Fruit fly (Drosophila melanogaster) whole organism, prepupa: ENCODE data around the gene kon.

Source experiments
- Blimp-1 ChIP-seq: fragments of 200-800 bp; sonication (Bioruptor generic); optimal IDR thresholded peaks from 3 replicates; lab custom pipeline; 2017; ENCODE audit warnings: missing biosample characterization, missing genetic modification characterization, mild to moderate bottlenecking, moderate library complexity, missing genetic modification reagents
- CG10669 ChIP-seq: fragments of 200-800 bp; sonication (Bioruptor generic); optimal IDR thresholded peaks from 3 replicates; lab custom pipeline; 2018; ENCODE audit warnings: missing biosample characterization, mild to moderate bottlenecking, missing genetic modification characterization, moderate library complexity
- CG15336 ChIP-seq: fragments of 200-800 bp; sonication (Bioruptor generic); IDR thresholded peaks from 2 replicates; pipeline ENCODE4 v1.3.6; 2022; ENCODE audit warnings: missing biosample characterization, missing genetic modification characterization
- CG1621 ChIP-seq: fragments of 200-800 bp; sonication (Bioruptor generic); optimal IDR thresholded peaks from 3 replicates; lab custom pipeline; 2018; ENCODE audit warnings: missing biosample characterization, mild to moderate bottlenecking, missing genetic modification characterization
- CG16779 ChIP-seq: fragments of 200-800 bp; sonication (Bioruptor generic); optimal IDR thresholded peaks from 3 replicates; lab custom pipeline; 2017; ENCODE audit warnings: missing biosample characterization, mild to moderate bottlenecking, missing genetic modification characterization
- CG3032 ChIP-seq: fragments of 200-800 bp; optimal IDR thresholded peaks from 2 replicates; lab custom pipeline; 2019; ENCODE audit warnings: missing biosample characterization, mild to moderate bottlenecking, missing genetic modification characterization, moderate library complexity
- CG34406 ChIP-seq: fragments of 200-800 bp; sonication (Bioruptor generic); optimal IDR thresholded peaks from 3 replicates; lab custom pipeline; 2016; ENCODE audit warnings: missing biosample characterization, missing genetic modification characterization
- CG3919 ChIP-seq: fragments of 200-800 bp; sonication (Bioruptor generic); optimal IDR thresholded peaks from 3 replicates; lab custom pipeline; 2016; ENCODE audit warnings: missing biosample characterization, missing genetic modification characterization
- CG6276 ChIP-seq: fragments of 200-800 bp; sonication (Bioruptor generic); optimal IDR thresholded peaks from 2 replicates; lab custom pipeline; 2017; ENCODE audit warnings: missing biosample characterization, mild to moderate bottlenecking, missing genetic modification characterization
- CG6792 ChIP-seq: fragments of 200-800 bp; sonication (Bioruptor generic); optimal IDR thresholded peaks from 3 replicates; lab custom pipeline; 2016; ENCODE audit warnings: missing biosample characterization, missing genetic modification characterization
- CG6808 ChIP-seq: fragments of 200-800 bp; sonication (Bioruptor generic); optimal IDR thresholded peaks from 3 replicates; lab custom pipeline; 2017; ENCODE audit warnings: missing biosample characterization, missing genetic modification characterization, mild to moderate bottlenecking, moderate library complexity, missing genetic modification reagents
- CG6854 ChIP-seq: fragments of 200-800 bp; sonication (Bioruptor generic); optimal IDR thresholded peaks from 2 replicates; lab custom pipeline; 2017; ENCODE audit warnings: missing biosample characterization, mild to moderate bottlenecking, missing genetic modification characterization
- CG8632 ChIP-seq: fragments of 200-800 bp; sonication (Bioruptor generic); optimal IDR thresholded peaks from 3 replicates; lab custom pipeline; 2016; ENCODE audit warnings: missing biosample characterization, missing genetic modification characterization
- Eip78C ChIP-seq: fragments of 200-800 bp; sonication (Bioruptor generic); peaks from one replicate; lab custom pipeline; 2016; ENCODE audit warnings: missing biosample characterization, missing genetic modification characterization
- Ets96B ChIP-seq: fragments of 200-800 bp; optimal IDR thresholded peaks from 2 replicates; lab custom pipeline; 2019; ENCODE audit warnings: missing biosample characterization, mild to moderate bottlenecking, missing genetic modification characterization, moderate library complexity
- Gug ChIP-seq: fragments of 200-800 bp; sonication (Bioruptor generic); IDR thresholded peaks from 2 replicates; pipeline ENCODE4 v1.3.6; 2022; ENCODE audit warnings: missing biosample characterization, missing genetic modification characterization
- Hr38 ChIP-seq: sonication (Bioruptor generic); optimal IDR thresholded peaks from 2 replicates; lab custom pipeline; 2016; ENCODE audit warnings: missing biosample characterization, missing genetic modification characterization
- Hr39 ChIP-seq: fragments of 200-800 bp; sonication (Bioruptor generic); optimal IDR thresholded peaks from 2 replicates; lab custom pipeline; 2016; ENCODE audit warnings: missing biosample characterization, missing genetic modification characterization
- Hr4 ChIP-seq: fragments of 200-800 bp; sonication (Bioruptor generic); optimal IDR thresholded peaks from 3 replicates; lab custom pipeline; 2016; ENCODE audit warnings: missing biosample characterization, missing genetic modification characterization
- Lpt ChIP-seq: fragments of 200-800 bp; sonication (Bioruptor generic); optimal IDR thresholded peaks from 3 replicates; lab custom pipeline; 2016; ENCODE audit warnings: missing biosample characterization, missing genetic modification characterization
- Met ChIP-seq: fragments of 200-800 bp; sonication (Bioruptor generic); optimal IDR thresholded peaks from 3 replicates; lab custom pipeline; 2016; ENCODE audit warnings: missing biosample characterization, missing genetic modification characterization
- Smox ChIP-seq: fragments of 200-800 bp; sonication (Bioruptor generic); optimal IDR thresholded peaks from 3 replicates; lab custom pipeline; 2016; ENCODE audit warnings: missing biosample characterization, missing genetic modification characterization
- Sox14 ChIP-seq: fragments of 200-800 bp; sonication (Bioruptor generic); optimal IDR thresholded peaks from 3 replicates; lab custom pipeline; 2016; ENCODE audit warnings: missing biosample characterization, missing genetic modification characterization
- Sox15 ChIP-seq: fragments of 200-800 bp; sonication (Bioruptor generic); optimal IDR thresholded peaks from 3 replicates; lab custom pipeline; 2016; ENCODE audit warnings: missing biosample characterization, missing genetic modification characterization
- achi ChIP-seq: fragments of 200-800 bp; sonication (Bioruptor generic); optimal IDR thresholded peaks from 3 replicates; lab custom pipeline; 2016; ENCODE audit warnings: missing biosample characterization, missing genetic modification characterization
- acj6 ChIP-seq: fragments of 200-800 bp; sonication (Bioruptor generic); optimal IDR thresholded peaks from 3 replicates; lab custom pipeline; 2016; ENCODE audit warnings: missing biosample characterization, missing genetic modification characterization
- cyc ChIP-seq: fragments of 200-800 bp; sonication (Bioruptor generic); optimal IDR thresholded peaks from 3 replicates; lab custom pipeline; 2016; ENCODE audit warnings: missing biosample characterization, missing genetic modification characterization
- dac ChIP-seq: fragments of 200-800 bp; sonication (Bioruptor generic); optimal IDR thresholded peaks from 2 replicates; lab custom pipeline; 2017; ENCODE audit warnings: missing biosample characterization, mild to moderate bottlenecking, missing genetic modification characterization
- eg ChIP-seq: fragments of 200-800 bp; sonication (Bioruptor generic); IDR thresholded peaks from 3 replicates; pipeline ENCODE4 v1.3.6; 2022; ENCODE audit warnings: missing biosample characterization, missing genetic modification characterization
- esn ChIP-seq: fragments of 200-800 bp; sonication (Bioruptor generic); optimal IDR thresholded peaks from 2 replicates; lab custom pipeline; 2016; ENCODE audit warnings: missing biosample characterization, mild to moderate bottlenecking, missing genetic modification characterization, moderate library complexity
- fd59A ChIP-seq: fragments of 200-800 bp; sonication (Bioruptor generic); optimal IDR thresholded peaks from 2 replicates; lab custom pipeline; 2017; ENCODE audit warnings: missing biosample characterization, mild to moderate bottlenecking, missing genetic modification characterization, missing genetic modification reagents
- fkh ChIP-seq: fragments of 200-800 bp; sonication (Bioruptor generic); optimal IDR thresholded peaks from 3 replicates; lab custom pipeline; 2017; ENCODE audit warnings: missing biosample characterization, mild to moderate bottlenecking, missing genetic modification characterization, moderate library complexity
- lz ChIP-seq: fragments of 200-800 bp; sonication (Bioruptor generic); optimal IDR thresholded peaks from 3 replicates; lab custom pipeline; 2016; ENCODE audit warnings: missing biosample characterization, missing genetic modification characterization
- pdm3 ChIP-seq: fragments of 200-800 bp; sonication (Bioruptor generic); optimal IDR thresholded peaks from 3 replicates; lab custom pipeline; 2016; ENCODE audit warnings: missing biosample characterization, missing genetic modification characterization
- salr ChIP-seq, 2 experiments: fragments of 200-800 bp; sonication (Bioruptor generic); optimal IDR thresholded peaks; 3 replicates each; lab custom pipeline; 2016 to 2018; ENCODE audit warnings: missing biosample characterization in 2 of 2, missing genetic modification characterization in 2 of 2, mild to moderate bottlenecking in 1 of 2
- spab ChIP-seq: fragments of 200-800 bp; sonication (Bioruptor generic); optimal IDR thresholded peaks from 2 replicates; lab custom pipeline; 2017; ENCODE audit warnings: missing biosample characterization, mild to moderate bottlenecking, missing genetic modification characterization, missing genetic modification reagents
- svp ChIP-seq: fragments of 200-800 bp; sonication (Bioruptor generic); peaks from one replicate; lab custom pipeline; 2016; ENCODE audit warnings: missing biosample characterization, missing genetic modification characterization
- topi ChIP-seq: fragments of 200-800 bp; sonication (Bioruptor generic); optimal IDR thresholded peaks from 3 replicates; lab custom pipeline; 2016; ENCODE audit warnings: missing biosample characterization, missing genetic modification characterization

Gene kon

dm6 chr2L:18455506-18456491, 48.0 kb downstream of the kon start (continued):
- peak; percentile 79 for TF ChIP-seq CG6854
- peak; percentile 16 for TF ChIP-seq Sox15 (GFP tag; lab: Kevin White, UChicago)
- TF ChIP-seq cyc (GFP tag; lab: Kevin White, UChicago): no peak
- TF ChIP-seq dac (GFP tag; lab: Kevin White, UChicago): peak; percentile 98
- no peak for TF ChIP-seq Met (GFP tag; lab: Kevin White, UChicago)
- TF ChIP-seq CG6276 (GFP tag; lab: Kevin White, UChicago): peak; percentile 99
- peak; percentile 99 for TF ChIP-seq Lpt (GFP tag; lab: Kevin White, UChicago)
- peak; percentile 27 for TF ChIP-seq Hr39 (GFP tag; lab: Kevin White, UChicago)
- peak; percentile 27 for TF ChIP-seq Hr4
- TF ChIP-seq esn (GFP tag; lab: Kevin White, UChicago): peak; percentile 49
- TF ChIP-seq Gug (GFP tag; lab: Robert Waterston, UW): peak; percentile 98

- no peak for TF ChIP-seq Blimp-1 (GFP tag; lab: Kevin White, UChicago)
- no peak for TF ChIP-seq CG15336
- no peak for TF ChIP-seq pdm3 (GFP tag; lab: Kevin White, UChicago)
- TF ChIP-seq achi (GFP tag; lab: Kevin White, UChicago): no peak
- no peak for TF ChIP-seq CG3919 (GFP tag; lab: Kevin White, UChicago)
- no peak for TF ChIP-seq acj6 (GFP tag; lab: Kevin White, UChicago)
- no peak for TF ChIP-seq fkh (GFP tag; lab: Kevin White, UChicago)
These were observed 49.5 kb downstream of the kon start, which contains the start of the genes bsf and Ntf-2r for dm6 chr2L:18454128-18454788. bsf (minus strand) TSS chr2L:18454587. Ntf-2r (plus strand) TSS chr2L:18454649.

dm6 chr2L:18448639-18449430, 54.9 kb downstream of the kon start, which contains the start of gene ncm:
ncm (minus strand) TSS chr2L:18448957.
- peak; percentile 15 for TF ChIP-seq esn (GFP tag; lab: Kevin White, UChicago)
- no peak for TF ChIP-seq Gug (GFP tag; lab: Robert Waterston, UW)
- no peak for TF ChIP-seq fd59A
- TF ChIP-seq Smox: no peak
- no peak for TF ChIP-seq CG34406 (GFP tag; lab: Kevin White, UChicago)
- TF ChIP-seq cyc (GFP tag; lab: Kevin White, UChicago): no peak
- no peak for TF ChIP-seq topi (GFP tag; lab: Kevin White, UChicago)
- TF ChIP-seq, all 60 proteins: peak for 1

- TF ChIP-seq Eip78C (GFP tag; lab: Kevin White, UChicago): peak; percentile 82
- peak; percentile 28 for TF ChIP-seq CG3032
- TF ChIP-seq Gug (GFP tag; lab: Robert Waterston, UW): no peak
- no peak for TF ChIP-seq CG10669
- TF ChIP-seq Sox15 (GFP tag; lab: Kevin White, UChicago): peak; percentile 21
- no peak for TF ChIP-seq CG15336
- peak; percentile 0 for TF ChIP-seq CG6792 (GFP tag; lab: Kevin White, UChicago)
- TF ChIP-seq eg (GFP tag; lab: Robert Waterston, UW): 0 out of 3 replicates have a peak, but pooled peaks have one; percentile 30
- no peak for TF ChIP-seq fd59A
- peak; percentile 57 for TF ChIP-seq lz (GFP tag; lab: Kevin White, UChicago)
- peak; percentile 58 for TF ChIP-seq Sox14 (GFP tag; lab: Kevin White, UChicago)
- no peak for TF ChIP-seq CG6808 (GFP tag; lab: Kevin White, UChicago)
- no peak for TF ChIP-seq svp (GFP tag; lab: Kevin White, UChicago)
- no peak for TF ChIP-seq achi (GFP tag; lab: Kevin White, UChicago)
- TF ChIP-seq salr (GFP tag; optimal IDR thresholded peaks at IDR 0.05; lab: Kevin White, UChicago): no peak
- TF ChIP-seq esn (GFP tag; lab: Kevin White, UChicago): peak; percentile 54
- no peak for TF ChIP-seq CG16779 (tag; lab: Kevin White, UChicago)
- peak; percentile 3 for TF ChIP-seq CG1621 (tag; lab: Kevin White, UChicago)
- peak; percentile 24 for TF ChIP-seq Ets96B (tag; lab: Kevin White, UChicago)
- no peak for TF ChIP-seq spab
- no peak for TF ChIP-seq Hr38 (GFP tag; lab: Kevin White, UChicago)
- TF ChIP-seq CG8632: no peak
- peak; percentile 48 for TF ChIP-seq CG6854
- TF ChIP-seq CG34406 (GFP tag; lab: Kevin White, UChicago): peak; percentile 25
- TF ChIP-seq Met (GFP tag; lab: Kevin White, UChicago): no peak
These were observed 60.7 kb downstream of the kon start, which contains the start of gene RpS26 for dm6 chr2L:18442903-18443608. RpS26 (minus strand) TSS chr2L:18443277.
